Fruit fly (Drosophila melanogaster) whole organism, embryonic: ENCODE measurements around the gene CG15449.

ENCODE experiments used
- B-H1 ChIP-seq: fragments of 200-800 bp; sonication (Bioruptor generic); IDR thresholded peaks from 3 replicates; pipeline ENCODE4 v1.3.6; 2022; ENCODE audit warnings: missing biosample characterization, missing genetic modification characterization
- BEAF-32 ChIP-seq: fragments of 200-800 bp; sonication (Bioruptor generic); optimal IDR thresholded peaks from 3 replicates; lab custom pipeline; 2017; ENCODE audit warnings: missing biosample characterization, missing genetic modification characterization, mild to moderate bottlenecking, moderate library complexity, missing genetic modification reagents
- BtbVII ChIP-seq: fragments of 200-800 bp; sonication (Bioruptor generic); optimal IDR thresholded peaks from 3 replicates; lab custom pipeline; 2017; ENCODE audit warnings: missing biosample characterization, mild to moderate bottlenecking, missing genetic modification characterization
- CG13424 ChIP-seq: fragments of 200-800 bp; sonication (Bioruptor generic); optimal IDR thresholded peaks from 2 replicates; lab custom pipeline; 2019; ENCODE audit warnings: missing biosample characterization, mild to moderate bottlenecking, missing genetic modification characterization, moderate library complexity
- CG15073 ChIP-seq: fragments of 200-800 bp; sonication (Bioruptor generic); optimal IDR thresholded peaks from 2 replicates; lab custom pipeline; 2016; ENCODE audit warnings: missing biosample characterization, missing genetic modification characterization
- CG16815 ChIP-seq: fragments of 200-800 bp; sonication (Bioruptor generic); optimal IDR thresholded peaks from 3 replicates; lab custom pipeline; 2017; ENCODE audit warnings: missing biosample characterization, mild to moderate bottlenecking, missing genetic modification characterization
- CG17328 ChIP-seq: fragments of 200-800 bp; sonication (Bioruptor generic); IDR thresholded peaks from 2 replicates; pipeline ENCODE4 v1.3.6; 2022; ENCODE audit warnings: missing biosample characterization, missing genetic modification characterization
- CG17385 ChIP-seq: fragments of 200-800 bp; sonication (Bioruptor generic); optimal IDR thresholded peaks from 3 replicates; lab custom pipeline; 2018; ENCODE audit warnings: missing biosample characterization, mild to moderate bottlenecking, missing genetic modification characterization
- CG17612 ChIP-seq: fragments of 200-800 bp; sonication (Bioruptor generic); IDR thresholded peaks from 2 replicates; pipeline ENCODE4 v1.3.6; 2022; ENCODE audit warnings: missing biosample characterization, missing genetic modification characterization
- CG1832 ChIP-seq: fragments of 200-800 bp; sonication (Bioruptor generic); optimal IDR thresholded peaks from 2 replicates; lab custom pipeline; 2017; ENCODE audit warnings: missing biosample characterization, mild to moderate bottlenecking, missing genetic modification characterization, inconsistent platforms
- CG2875 ChIP-seq: fragments of 200-800 bp; sonication (Bioruptor generic); optimal IDR thresholded peaks from 2 replicates; lab custom pipeline; 2017; ENCODE audit warnings: missing biosample characterization, mild to moderate bottlenecking, missing genetic modification characterization, missing genetic modification reagents
- CG34224 ChIP-seq: fragments of 200-800 bp; sonication (Bioruptor generic); IDR thresholded peaks from 3 replicates; pipeline ENCODE4 v1.3.6; 2022; ENCODE audit warnings: missing biosample characterization, missing genetic modification characterization; ENCODE audit not compliant: partially characterized antibody
- CG4328 ChIP-seq: fragments of 200-800 bp; sonication (Bioruptor generic); optimal IDR thresholded peaks from 3 replicates; lab custom pipeline; 2017; ENCODE audit warnings: missing biosample characterization, missing genetic modification reagents, missing genetic modification characterization
- CG7745 ChIP-seq: fragments of 200-800 bp; sonication (Bioruptor generic); optimal IDR thresholded peaks from 2 replicates; lab custom pipeline; 2018; ENCODE audit warnings: missing biosample characterization, mild to moderate bottlenecking, missing genetic modification characterization, moderate library complexity
- CG8089 ChIP-seq: fragments of 200-800 bp; sonication (Bioruptor generic); optimal IDR thresholded peaks from 3 replicates; lab custom pipeline; 2016; ENCODE audit warnings: missing biosample characterization, missing genetic modification characterization
- Chrac-16 ChIP-seq: fragments of 200-800 bp; sonication (Bioruptor generic); optimal IDR thresholded peaks from 3 replicates; lab custom pipeline; 2016; ENCODE audit warnings: missing biosample characterization, missing genetic modification characterization
- CrebB ChIP-seq: fragments of 200-800 bp; sonication (Bioruptor generic); optimal IDR thresholded peaks from 3 replicates; lab custom pipeline; 2018; ENCODE audit warnings: missing biosample characterization, mild to moderate bottlenecking, missing genetic modification characterization
- Dip3 ChIP-seq: fragments of 200-800 bp; sonication (Bioruptor generic); optimal IDR thresholded peaks from 3 replicates; lab custom pipeline; 2016; ENCODE audit warnings: missing biosample characterization, missing genetic modification characterization
- H2.0 ChIP-seq: fragments of 200-800 bp; sonication (Bioruptor generic); IDR thresholded peaks from 2 replicates; pipeline ENCODE4 v1.3.6; 2022; ENCODE audit warnings: missing biosample characterization, missing genetic modification characterization
- Med ChIP-seq: fragments of 200-800 bp; sonication (Bioruptor generic); peaks from one replicate; lab custom pipeline; 2016; ENCODE audit warnings: missing biosample characterization, missing genetic modification characterization, mild to moderate bottlenecking, inconsistent platforms, moderate library complexity
- NK7.1 ChIP-seq: fragments of 200-800 bp; sonication (Bioruptor generic); optimal IDR thresholded peaks from 3 replicates; lab custom pipeline; 2016; ENCODE audit warnings: missing biosample characterization, missing genetic modification characterization
- Nf-YB ChIP-seq: fragments of 200-800 bp; sonication (Bioruptor generic); optimal IDR thresholded peaks from 3 replicates; lab custom pipeline; 2019; ENCODE audit warnings: missing biosample characterization, mild to moderate bottlenecking, missing genetic modification characterization, moderate library complexity
- Sox100B ChIP-seq: fragments of 200-800 bp; sonication (Bioruptor generic); optimal IDR thresholded peaks from 3 replicates; lab custom pipeline; 2018; ENCODE audit warnings: missing biosample characterization, mild to moderate bottlenecking, missing genetic modification characterization
- Sry-δ ChIP-seq: fragments of 200-800 bp; sonication (Bioruptor generic); optimal IDR thresholded peaks from 2 replicates; lab custom pipeline; 2016; ENCODE audit warnings: missing biosample characterization, missing genetic modification characterization
- chm ChIP-seq: fragments of 200-800 bp; sonication (Bioruptor generic); IDR thresholded peaks from 2 replicates; pipeline ENCODE4 v1.3.6; 2022; ENCODE audit warnings: missing biosample characterization, missing genetic modification characterization
- crp ChIP-seq, 2 experiments: fragments of 200-800 bp; sonication (Bioruptor generic); optimal IDR thresholded peaks; 2 replicates in 1 of 2; 3 replicates in 1 of 2; lab custom pipeline; 2017; ENCODE audit warnings: missing biosample characterization in 2 of 2, missing genetic modification characterization in 2 of 2, mild to moderate bottlenecking in 1 of 2, moderate library complexity in 1 of 2
- disco-r ChIP-seq: fragments of 200-800 bp; sonication (Bioruptor generic); optimal IDR thresholded peaks from 2 replicates; lab custom pipeline; 2016; ENCODE audit warnings: missing biosample characterization, missing genetic modification characterization
- ewg ChIP-seq: fragments of 200-800 bp; sonication (Bioruptor generic); optimal IDR thresholded peaks from 3 replicates; lab custom pipeline; 2017; ENCODE audit warnings: mild to moderate bottlenecking, missing biosample characterization, missing genetic modification reagents, missing genetic modification characterization
- fd64A ChIP-seq: fragments of 200-800 bp; sonication (Bioruptor generic); optimal IDR thresholded peaks from 3 replicates; lab custom pipeline; 2018; ENCODE audit warnings: missing biosample characterization, mild to moderate bottlenecking, missing genetic modification characterization
- fru ChIP-seq: fragments of >200 bp; optimal IDR thresholded peaks from 2 replicates; lab custom pipeline; 2017
- ftz-f1 ChIP-seq: fragments of 200-800 bp; sonication (Bioruptor generic); optimal IDR thresholded peaks from 2 replicates; lab custom pipeline; 2016; ENCODE audit warnings: missing biosample characterization, missing genetic modification characterization
- gro ChIP-seq: fragments of 200-800 bp; sonication (Bioruptor generic); optimal IDR thresholded peaks from 2 replicates; lab custom pipeline; 2016; ENCODE audit warnings: missing biosample characterization, missing genetic modification characterization
- gsb ChIP-seq: fragments of 200-800 bp; sonication (Bioruptor generic); IDR thresholded peaks from 2 replicates; pipeline ENCODE4 v1.3.6; 2022; ENCODE audit warnings: missing biosample characterization, missing genetic modification characterization
- gsb-n ChIP-seq: fragments of 200-800 bp; sonication (Bioruptor generic); optimal IDR thresholded peaks from 3 replicates; lab custom pipeline; 2018; ENCODE audit warnings: missing biosample characterization, mild to moderate bottlenecking, missing genetic modification characterization
- gt ChIP-seq: fragments of 200-800 bp; sonication (Bioruptor generic); IDR thresholded peaks from 2 replicates; pipeline ENCODE4 v1.3.6; 2022; ENCODE audit warnings: missing biosample characterization, missing genetic modification characterization
- klu ChIP-seq: fragments of 200-800 bp; sonication (Bioruptor generic); IDR thresholded peaks from 2 replicates; pipeline ENCODE4 v1.3.6; 2022; ENCODE audit warnings: missing biosample characterization, missing genetic modification characterization
- knrl ChIP-seq: fragments of 200-800 bp; sonication (Bioruptor generic); IDR thresholded peaks from 3 replicates; pipeline ENCODE4 v1.3.6; 2022; ENCODE audit warnings: missing biosample characterization, missing genetic modification characterization; ENCODE audit not compliant: partially characterized antibody
- lola ChIP-seq, 3 experiments: fragments of >200 bp in 2 of 3; fragments of 200-800 bp in 1 of 3; sonication (Bioruptor generic) in 1 of 3; optimal IDR thresholded peaks; 2 replicates each; lab custom pipeline; 2017 to 2019; ENCODE audit warnings: missing biosample characterization in 3 of 3, missing genetic modification characterization in 3 of 3, mild to moderate bottlenecking in 1 of 3, moderate library complexity in 1 of 3
- lov ChIP-seq, 2 experiments: fragments of 200-800 bp in 1 of 2; fragments of >200 bp in 1 of 2; sonication (Bioruptor generic) in 1 of 2; IDR thresholded peaks in 1 of 2; optimal IDR thresholded peaks in 1 of 2; 2 replicates in 1 of 2; 3 replicates in 1 of 2; pipeline versions ENCODE4 v1.3.6 to Lab custom; 2017 to 2022; ENCODE audit warnings: missing biosample characterization in 1 of 2, missing genetic modification characterization in 1 of 2
- maf-S ChIP-seq: fragments of 200-800 bp; sonication (Bioruptor generic); optimal IDR thresholded peaks from 2 replicates; lab custom pipeline; 2016; ENCODE audit warnings: missing biosample characterization, missing genetic modification characterization
- pita ChIP-seq: fragments of 200-800 bp; sonication (Bioruptor generic); optimal IDR thresholded peaks from 2 replicates; lab custom pipeline; 2017; ENCODE audit warnings: missing biosample characterization, mild to moderate bottlenecking, missing genetic modification characterization
- schlank ChIP-seq: fragments of 200-800 bp; sonication (Bioruptor generic); optimal IDR thresholded peaks from 2 replicates; lab custom pipeline; 2018; ENCODE audit warnings: missing biosample characterization, mild to moderate bottlenecking, missing genetic modification characterization
- sd ChIP-seq: fragments of 200-800 bp; sonication (Bioruptor generic); optimal IDR thresholded peaks from 3 replicates; lab custom pipeline; 2018; ENCODE audit warnings: missing biosample characterization, mild to moderate bottlenecking, missing genetic modification characterization, moderate library complexity
- sens ChIP-seq: fragments of 200-800 bp; sonication (Bioruptor generic); peaks from one replicate; lab custom pipeline; 2016; ENCODE audit warnings: missing biosample characterization, missing genetic modification characterization
- sima ChIP-seq: fragments of 200-800 bp; sonication (Bioruptor generic); optimal IDR thresholded peaks from 2 replicates; lab custom pipeline; 2016; ENCODE audit warnings: missing biosample characterization, missing genetic modification characterization
- slbo ChIP-seq: fragments of 200-800 bp; sonication (Bioruptor generic); IDR thresholded peaks from 2 replicates; pipeline ENCODE4 v1.3.6; 2022; ENCODE audit warnings: missing biosample characterization, missing genetic modification characterization
- slou ChIP-seq: fragments of 200-800 bp; sonication (Bioruptor generic); optimal IDR thresholded peaks from 3 replicates; lab custom pipeline; 2016; ENCODE audit warnings: missing biosample characterization, missing genetic modification characterization
- tna ChIP-seq: fragments of 200-800 bp; sonication (Bioruptor generic); IDR thresholded peaks from 2 replicates; pipeline ENCODE4 v1.3.6; 2022; ENCODE audit warnings: missing biosample characterization, missing genetic modification characterization; ENCODE audit not compliant: partially characterized antibody
- trem ChIP-seq: fragments of 200-800 bp; optimal IDR thresholded peaks from 3 replicates; lab custom pipeline; 2019; ENCODE audit warnings: missing biosample characterization, mild to moderate bottlenecking, missing genetic modification characterization, moderate library complexity
- z ChIP-seq: fragments of 200-800 bp; sonication (Bioruptor generic); IDR thresholded peaks from 3 replicates; pipeline ENCODE4 v1.3.6; 2022; ENCODE audit warnings: missing biosample characterization, missing genetic modification characterization

Gene CG15449

dm6 chrX:21027929-21028575 is 12.4 kb downstream of the CG15449 start, which contains the start of gene CG1532 (continued):
- TF ChIP-seq slou (GFP tag; lab: Kevin White, UChicago) = no peak
- TF ChIP-seq ftz-f1 (GFP tag; lab: Kevin White, UChicago) = peak; percentile 55
- no peak for TF ChIP-seq B-H1 (GFP tag; lab: Robert Waterston, UW)
- TF ChIP-seq fru (lab: Kevin White, UChicago) = no peak
- TF ChIP-seq CG15073 (GFP tag; lab: Kevin White, UChicago) = no peak
- TF ChIP-seq ewg (GFP tag; lab: Kevin White, UChicago) = no peak
- TF ChIP-seq sima (GFP tag; lab: Kevin White, UChicago) = no peak
- TF ChIP-seq CG8089 (GFP tag; lab: Kevin White, UChicago) = no peak
- TF ChIP-seq Dip3 = no peak
- no peak for TF ChIP-seq lov (optimal IDR thresholded peaks at IDR 0.05; lab: Kevin White, UChicago)
- no peak for TF ChIP-seq lov (GFP tag; IDR thresholded peaks at IDR 0.05; lab: Robert Waterston, UW)
- TF ChIP-seq gro (GFP tag; lab: Kevin White, UChicago) = no peak
- peak; percentile 24 for TF ChIP-seq Sry-δ
- TF ChIP-seq knrl = peak; percentile 57
- peak; percentile 79 for TF ChIP-seq sens
- no peak for TF ChIP-seq chm (GFP tag; lab: Robert Waterston, UW)
- TF ChIP-seq CG7745 (tag; lab: Kevin White, UChicago) = no peak
- no peak for TF ChIP-seq CG16815 (GFP tag; lab: Kevin White, UChicago)
- no peak for TF ChIP-seq NK7.1 (GFP tag; lab: Kevin White, UChicago)
- no peak for TF ChIP-seq gsb (GFP tag; lab: Robert Waterston, UW)
- TF ChIP-seq CG1832 (GFP tag; lab: Kevin White, UChicago) = peak; percentile 26
- no peak for TF ChIP-seq slbo (GFP tag; lab: Robert Waterston, UW)
- TF ChIP-seq gt (GFP tag; lab: Robert Waterston, UW) = no peak
- TF ChIP-seq CG4328 (GFP tag; lab: Kevin White, UChicago) = peak; percentile 1
- peak; percentile 24 for TF ChIP-seq trem (tag; lab: Kevin White, UChicago)
- TF ChIP-seq tna = peak; percentile 35; the same call in 1 of the 2 replicates
- no peak for TF ChIP-seq Chrac-16 (GFP tag; lab: Kevin White, UChicago)
- no peak for TF ChIP-seq pita (GFP tag; lab: Kevin White, UChicago)
- no peak for TF ChIP-seq disco-r (GFP tag; lab: Kevin White, UChicago)
- TF ChIP-seq CG17612 (GFP tag; lab: Robert Waterston, UW) = no peak
- no peak for TF ChIP-seq sd (tag; lab: Kevin White, UChicago)
- no peak for TF ChIP-seq CG17328 (GFP tag; lab: Robert Waterston, UW)
- TF ChIP-seq gsb-n = no peak
- no peak for TF ChIP-seq crp (GFP tag; optimal IDR thresholded peaks at IDR 0.05; lab: Kevin White, UChicago)
- TF ChIP-seq BEAF-32 = peak; percentile 72
- TF ChIP-seq Nf-YB (GFP tag; lab: Kevin White, UChicago) = no peak
- peak; percentile 58; the same call in 2 of the 3 replicates for TF ChIP-seq CG34224 (GFP tag; lab: Robert Waterston, UW)
- TF ChIP-seq z (GFP tag; lab: Robert Waterston, UW) = no peak
- no peak for TF ChIP-seq CG2875
- TF ChIP-seq schlank (tag; lab: Kevin White, UChicago) = no peak
- no peak for TF ChIP-seq CrebB (tag; lab: Kevin White, UChicago)
- peak; percentile 83 for TF ChIP-seq Med (GFP tag; lab: Kevin White, UChicago)
- TF ChIP-seq lola (GFP tag; optimal IDR thresholded peaks at IDR 0.05; lab: Kevin White, UChicago) = no peak
- no peak for TF ChIP-seq maf-S
- peak; percentile 32 for TF ChIP-seq CG17385 (GFP tag; lab: Kevin White, UChicago)
- no peak for TF ChIP-seq CG13424 (tag; lab: Kevin White, UChicago)
- TF ChIP-seq H2.0 = no peak
- no peak for TF ChIP-seq klu (GFP tag; lab: Robert Waterston, UW)
- TF ChIP-seq fd64A (GFP tag; lab: Kevin White, UChicago) = no peak
- TF ChIP-seq Sox100B (GFP tag; lab: Kevin White, UChicago) = no peak
- no peak for TF ChIP-seq BtbVII (GFP tag; lab: Kevin White, UChicago)
